Worm (Caenorhabditis elegans) whole organism, mixed stage, embryonic: ENCODE data around the gene pha-4.

Experiments
- lin-13 ChIP-seq: fragments of 150-350 bp; optimal IDR thresholded peaks from 2 replicates; lab custom pipeline; 2014; ENCODE audit warnings: missing biosample characterization, missing genetic modification characterization
- mab-5 ChIP-seq: fragments of 150-350 bp; optimal IDR thresholded peaks from 2 replicates; lab custom pipeline; 2014; ENCODE audit warnings: missing biosample characterization, missing genetic modification characterization
- nhr-28 ChIP-seq: fragments of 150-350 bp; optimal IDR thresholded peaks from 2 replicates; lab custom pipeline; 2014; ENCODE audit warnings: missing biosample characterization, missing genetic modification characterization
- snpc-4 ChIP-seq: fragments of 150-350 bp; optimal IDR thresholded peaks from 2 replicates; lab custom pipeline; 2014; ENCODE audit warnings: missing biosample characterization, missing genetic modification characterization
- tbx-8 ChIP-seq: fragments of 200-800 bp; sonication (Bioruptor generic); optimal IDR thresholded peaks from 2 replicates; lab custom pipeline; 2018; ENCODE audit warnings: mild to moderate bottlenecking, missing genetic modification characterization, moderate library complexity, missing compliant biosample characterization
- unc-62 ChIP-seq: fragments of 150-350 bp; optimal IDR thresholded peaks from 2 replicates; lab custom pipeline; 2014; ENCODE audit warnings: missing biosample characterization, missing genetic modification reagents, missing genetic modification characterization
- ztf-11 ChIP-seq: fragments of 150-350 bp; optimal IDR thresholded peaks from 2 replicates; lab custom pipeline; 2014; ENCODE audit warnings: missing biosample characterization, missing genetic modification characterization

DNA sequence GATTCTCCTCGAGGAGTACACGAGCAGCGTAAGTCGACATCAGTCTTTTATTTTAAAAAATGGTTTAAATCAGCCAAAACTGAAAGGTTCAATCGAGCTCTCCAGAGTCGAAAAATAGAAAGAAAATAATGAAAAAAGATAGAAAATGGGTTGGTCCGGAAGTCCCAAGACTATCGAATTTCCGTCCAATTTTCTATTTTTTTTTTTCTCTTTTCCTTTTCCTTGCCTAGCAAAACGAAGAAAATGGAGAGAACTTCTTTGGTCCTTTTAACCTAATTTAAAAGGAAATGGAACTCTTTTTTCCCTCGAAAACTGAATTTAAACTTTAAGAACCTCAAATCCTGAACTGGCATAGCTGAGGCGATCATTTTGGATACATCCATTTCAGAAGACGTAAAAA is 13.5 kb upstream of the pha-4 start:
- no peak for TF ChIP-seq tbx-8 (GFP tag; lab: Kevin White, UChicago)
- TF ChIP-seq ztf-11 = no peak
- TF ChIP-seq mab-5 = no peak
- no peak for TF ChIP-seq unc-62 (GFP tag; lab: Kevin White, UChicago)
- no peak for TF ChIP-seq lin-13 (tag; lab: Kevin White, UChicago)
- TF ChIP-seq nhr-28 (tag; lab: Kevin White, UChicago) = no peak
- no peak for TF ChIP-seq snpc-4
